Worm (Caenorhabditis elegans) whole organism, L2 larva: Measurements from ENCODE around the gene srsx-18.

Experiments
- F13H6.1 ChIP-seq: sonication (generic microtip); optimal IDR thresholded peaks from 2 replicates; lab custom pipeline; 2016; ENCODE audit warnings: missing genetic modification characterization, missing compliant biosample characterization
- R02D3.7 ChIP-seq: fragments of 150-350 bp; optimal IDR thresholded peaks from 2 replicates; lab custom pipeline; 2014; ENCODE audit warnings: missing biosample characterization, missing genetic modification characterization
- Y55F3AM.14 ChIP-seq: fragments of 200-800 bp; sonication (Bioruptor generic); optimal IDR thresholded peaks from 2 replicates; lab custom pipeline; 2018; ENCODE audit warnings: mild to moderate bottlenecking, missing genetic modification characterization, missing compliant biosample characterization
- ZK546.5 ChIP-seq: sonication (generic microtip); optimal IDR thresholded peaks from 2 replicates; lab custom pipeline; 2017; ENCODE audit warnings: missing biosample characterization, missing genetic modification characterization
- alr-1 ChIP-seq: fragments of 150-350 bp; optimal IDR thresholded peaks from 2 replicates; lab custom pipeline; 2014; ENCODE audit warnings: missing biosample characterization, missing genetic modification characterization
- aly-2 ChIP-seq: fragments of 150-350 bp; optimal IDR thresholded peaks from 2 replicates; lab custom pipeline; 2014; ENCODE audit warnings: missing biosample characterization, missing genetic modification characterization
- ama-1 ChIP-seq: fragments of 150-350 bp; optimal IDR thresholded peaks from 2 replicates; lab custom pipeline; 2018; ENCODE audit warnings: inconsistent platforms
- ceh-16 ChIP-seq: fragments of 150-350 bp; optimal IDR thresholded peaks from 2 replicates; lab custom pipeline; 2014; ENCODE audit warnings: missing biosample characterization, missing genetic modification characterization
- ceh-82 ChIP-seq: fragments of 150-350 bp; optimal IDR thresholded peaks from 2 replicates; lab custom pipeline; 2014; ENCODE audit warnings: missing biosample characterization, missing genetic modification characterization
- crh-2 ChIP-seq: sonication (generic microtip); optimal IDR thresholded peaks from 2 replicates; lab custom pipeline; 2017; ENCODE audit warnings: missing biosample characterization, missing genetic modification characterization
- fos-1 ChIP-seq: fragments of 150-350 bp; optimal IDR thresholded peaks from 2 replicates; lab custom pipeline; 2014; ENCODE audit warnings: missing biosample characterization, missing genetic modification characterization
- gmeb-1 ChIP-seq: fragments of 150-350 bp; optimal IDR thresholded peaks from 2 replicates; lab custom pipeline; 2014; ENCODE audit warnings: missing biosample characterization, missing genetic modification characterization
- lin-11 ChIP-seq: fragments of 150-350 bp; sonication (generic microtip); optimal IDR thresholded peaks from 2 replicates; lab custom pipeline; 2014; ENCODE audit warnings: missing biosample characterization, missing genetic modification characterization, inconsistent platforms, mixed read lengths
- lin-13 ChIP-seq: fragments of 150-350 bp; optimal IDR thresholded peaks from 2 replicates; lab custom pipeline; 2014; ENCODE audit warnings: missing biosample characterization, missing genetic modification reagents, missing genetic modification characterization
- mbf-1 ChIP-seq: sonication (generic microtip); optimal IDR thresholded peaks from 2 replicates; lab custom pipeline; 2017; ENCODE audit warnings: missing biosample characterization, missing genetic modification characterization
- mdl-1 ChIP-seq, 2 experiments: fragments of 150-350 bp in 1 of 2; sonication (generic microtip) in 1 of 2; optimal IDR thresholded peaks; 2 replicates each; lab custom pipeline; 2017; ENCODE audit warnings: missing biosample characterization in 2 of 2, missing genetic modification characterization in 2 of 2
- nhr-10 ChIP-seq: sonication (generic microtip); optimal IDR thresholded peaks from 2 replicates; lab custom pipeline; 2017; ENCODE audit warnings: missing biosample characterization, missing genetic modification characterization
- nhr-129 ChIP-seq: fragments of 150-350 bp; optimal IDR thresholded peaks from 2 replicates; lab custom pipeline; 2014; ENCODE audit warnings: missing biosample characterization, missing genetic modification characterization
- nhr-23 ChIP-seq: fragments of 150-350 bp; optimal IDR thresholded peaks from 2 replicates; lab custom pipeline; 2014; ENCODE audit warnings: missing biosample characterization, missing genetic modification reagents, missing genetic modification characterization
- nhr-25 ChIP-seq: fragments of 150-350 bp; sonication (generic microtip); optimal IDR thresholded peaks from 3 replicates; lab custom pipeline; 2014; ENCODE audit warnings: missing biosample characterization, missing genetic modification characterization
- nhr-6 ChIP-seq: fragments of 150-350 bp; optimal IDR thresholded peaks from 2 replicates; lab custom pipeline; 2014; ENCODE audit warnings: missing biosample characterization, missing genetic modification characterization
- nhr-77 ChIP-seq: fragments of 150-350 bp; optimal IDR thresholded peaks from 2 replicates; lab custom pipeline; 2014; ENCODE audit warnings: missing biosample characterization, missing genetic modification characterization
- peb-1 ChIP-seq: fragments of 150-350 bp; optimal IDR thresholded peaks from 2 replicates; lab custom pipeline; 2014; ENCODE audit warnings: missing biosample characterization, missing genetic modification characterization
- skn-1 ChIP-seq: sonication (generic microtip); optimal IDR thresholded peaks from 2 replicates; lab custom pipeline; 2017; ENCODE audit warnings: missing biosample characterization, missing genetic modification characterization
- sma-3 ChIP-seq: sonication (generic microtip); optimal IDR thresholded peaks from 2 replicates; lab custom pipeline; 2016; ENCODE audit warnings: missing genetic modification reagents, missing genetic modification characterization, missing compliant biosample characterization
- sma-9 ChIP-seq, 2 experiments: fragments of 150-350 bp in 1 of 2; sonication (generic microtip) in 1 of 2; optimal IDR thresholded peaks; 2 replicates each; lab custom pipeline; 2014 to 2016; ENCODE audit warnings: missing genetic modification characterization in 2 of 2, mild to moderate bottlenecking in 1 of 2, missing biosample characterization in 1 of 2, missing compliant biosample characterization in 1 of 2, missing genetic modification reagents in 1 of 2, moderate library complexity in 1 of 2
- unc-55 ChIP-seq: fragments of 150-350 bp; sonication (generic microtip); optimal IDR thresholded peaks from 3 replicates; lab custom pipeline; 2014; ENCODE audit warnings: missing biosample characterization, missing genetic modification reagents, missing genetic modification characterization
- unc-62 ChIP-seq: fragments of 150-350 bp; optimal IDR thresholded peaks from 2 replicates; lab custom pipeline; 2014; ENCODE audit warnings: missing biosample characterization, missing genetic modification reagents, missing genetic modification characterization
- zag-1 ChIP-seq: fragments of 150-350 bp; optimal IDR thresholded peaks from 2 replicates; lab custom pipeline; 2014; ENCODE audit warnings: missing biosample characterization, missing genetic modification characterization
- ztf-1 ChIP-seq: fragments of 200-800 bp; sonication (Bioruptor generic); conservative IDR thresholded peaks from 2 replicates; pipeline ENCODE4 v1.3.6; 2022; ENCODE audit warnings: missing genetic modification characterization, missing compliant biosample characterization
- ztf-11 ChIP-seq: sonication (generic microtip); optimal IDR thresholded peaks from 2 replicates; lab custom pipeline; 2017; ENCODE audit warnings: missing biosample characterization, missing genetic modification characterization

srsx-18 gene

DNA sequence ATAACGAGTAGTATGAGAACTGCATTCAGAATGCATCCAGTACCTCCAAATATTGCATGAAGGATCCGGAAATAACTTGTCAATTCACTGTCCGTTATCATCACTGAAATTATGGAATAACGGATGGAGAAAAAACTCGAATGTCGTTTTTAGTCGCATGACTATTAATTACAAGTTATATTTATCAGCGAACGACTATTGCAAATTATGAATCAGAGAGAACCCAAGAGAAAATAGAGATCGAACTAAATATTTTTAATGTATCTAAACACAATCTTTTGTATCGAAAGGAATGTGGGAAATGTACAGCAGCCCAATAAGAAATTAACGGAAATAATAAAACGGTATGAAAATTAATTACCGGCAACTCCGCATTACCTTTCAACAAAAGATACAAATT, 22.4 kb upstream of the srsx-18 start, which contains the start of gene srd-16:
Gene srd-16 (minus strand): TSS at position 101 of the 400 bp plus-strand sequence.
- no peak for TF ChIP-seq lin-11 (tag; lab: Kevin White, UChicago)
- no peak for TF ChIP-seq unc-55
- no peak for TF ChIP-seq alr-1 (tag; lab: Kevin White, UChicago)
- TF ChIP-seq ztf-11, result no peak
- TF ChIP-seq mdl-1 (tag; optimal IDR thresholded peaks at IDR 0.05; lab: Kevin White, UChicago), result no peak

DNA sequence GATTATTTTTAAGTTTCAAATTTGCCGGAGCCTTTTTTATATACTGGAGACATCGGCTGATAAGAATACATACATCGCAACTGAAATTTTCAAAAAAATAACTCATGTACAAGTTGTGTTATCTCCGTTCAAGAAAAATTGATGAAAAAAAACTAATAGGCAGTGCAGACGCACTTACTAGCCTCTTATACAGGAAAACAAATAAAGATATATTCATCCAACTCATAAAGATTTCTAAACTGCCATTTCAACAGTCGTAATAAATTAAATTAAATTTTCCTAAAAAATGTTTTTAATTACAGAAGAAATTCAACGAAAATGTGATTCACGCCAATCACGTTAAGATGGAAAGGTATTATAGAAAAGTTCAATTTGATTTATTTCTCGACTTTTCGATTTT, 20.5 kb upstream of the srsx-18 start, which contains the start of gene C04E6.5:
Gene C04E6.5 (plus strand): TSS at position 301 of the 400 bp plus-strand sequence.
- TF ChIP-seq sma-9 (GFP tag; optimal IDR thresholded peaks at IDR 0.05; lab: Kevin White, UChicago), result no peak
- no peak for TF ChIP-seq sma-9 (tag; optimal IDR thresholded peaks at IDR 0.05; lab: Kevin White, UChicago)
- TF ChIP-seq crh-2 (tag; lab: Kevin White, UChicago), result no peak
- TF ChIP-seq R02D3.7 (tag; lab: Kevin White, UChicago), result no peak
- no peak for TF ChIP-seq fos-1 (tag; lab: Kevin White, UChicago)
- TF ChIP-seq sma-3 (GFP tag; lab: Kevin White, UChicago), result no peak
- TF ChIP-seq nhr-77 (tag; lab: Kevin White, UChicago), result no peak
- TF ChIP-seq gmeb-1 (tag; lab: Kevin White, UChicago), result no peak
- TF ChIP-seq, all 48 proteins: peak for 0

DNA sequence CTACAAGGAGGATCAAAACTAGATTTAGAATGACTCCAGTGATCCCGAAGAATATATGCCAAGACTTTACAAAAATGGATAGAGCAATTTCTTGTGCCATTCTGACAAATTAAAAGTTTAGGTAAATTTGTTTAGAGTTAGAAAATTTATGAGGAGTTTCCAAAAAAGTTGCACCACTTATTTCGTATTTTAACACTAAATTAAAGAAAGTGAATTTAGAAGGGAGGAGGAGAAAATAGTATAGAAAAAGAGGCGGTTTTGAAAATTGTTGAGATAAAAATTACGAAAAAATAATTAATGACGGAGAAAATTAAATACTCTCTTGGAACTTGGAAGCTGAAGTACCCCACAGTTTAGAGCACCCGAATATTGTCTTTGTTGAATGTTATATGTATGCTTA, 16.1 kb upstream of the srsx-18 start, which contains the start of gene srd-15:
Gene srd-15 (minus strand): TSS at position 101 of the 400 bp plus-strand sequence.
- TF ChIP-seq nhr-129 (tag; lab: Kevin White, UChicago) (no peak), ceh-16 (tag; lab: Kevin White, UChicago) (no peak), ceh-82 (tag; lab: Kevin White, UChicago) (no peak), mbf-1 (tag; lab: Kevin White, UChicago) (no peak), lin-11 (tag; lab: Kevin White, UChicago) (no peak), alr-1 (tag; lab: Kevin White, UChicago) (no peak), peb-1 (tag; lab: Kevin White, UChicago) (no peak), nhr-25 (no peak), ztf-11 (no peak), unc-62 (GFP tag; lab: Kevin White, UChicago) (no peak), F13H6.1 (no peak)
- TF ChIP-seq, all 48 proteins: peak for 0

DNA sequence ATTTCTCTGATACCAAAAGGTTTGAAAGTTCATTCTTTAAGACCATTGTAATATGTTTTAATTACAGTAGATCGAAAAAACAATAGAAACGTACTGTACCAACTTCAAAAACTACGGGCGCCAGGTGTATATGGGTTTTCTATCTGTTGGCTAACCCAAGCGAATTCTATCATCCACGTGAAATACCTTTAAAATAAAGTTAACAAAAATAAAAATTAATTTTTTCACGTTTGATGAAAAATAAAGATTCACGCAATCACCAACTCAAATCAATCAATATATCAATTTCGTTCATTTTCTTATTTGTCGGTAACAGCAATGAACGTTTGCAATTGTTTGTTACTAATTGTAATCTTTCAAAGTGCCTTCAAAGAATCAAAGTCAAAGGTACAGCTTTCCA, 15.2 kb upstream of the srsx-18 start, which contains the start of gene C04E6.4:
Gene C04E6.4 (plus strand): TSS at position 301 of the 400 bp plus-strand sequence.
- TF ChIP-seq lin-13 (no peak), nhr-6 (tag; lab: Kevin White, UChicago) (no peak), nhr-23 (tag; lab: Kevin White, UChicago) (no peak), mbf-1 (tag; lab: Kevin White, UChicago) (no peak)
- TF ChIP-seq, all 48 proteins: peak for 0

DNA sequence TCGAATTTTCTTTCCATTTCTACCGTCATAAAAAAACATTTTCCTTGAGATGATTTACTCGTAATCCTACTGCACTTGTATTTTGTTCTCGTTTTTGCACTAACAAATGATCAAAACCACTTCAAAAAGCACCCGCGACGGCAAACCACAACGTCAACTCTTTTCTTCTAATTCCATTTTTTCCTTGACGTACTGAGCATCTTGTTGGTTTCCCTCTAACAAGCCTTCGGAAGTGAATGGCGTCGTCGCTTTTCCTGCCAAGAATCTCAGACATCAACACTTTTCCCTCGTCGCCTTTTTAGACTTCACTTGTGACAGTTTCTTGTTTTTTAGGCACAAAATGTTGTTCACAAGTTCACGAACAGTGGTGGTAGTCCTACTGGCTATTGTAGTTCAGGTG, 9.9 kb upstream of the srsx-18 start, which contains the start of gene C04E6.13:
Gene C04E6.13 (plus strand): TSS at position 301 of the 400 bp plus-strand sequence.
- no peak for TF ChIP-seq ztf-1 (GFP tag; lab: Robert Waterston, UW)
- no peak for TF ChIP-seq skn-1
- TF ChIP-seq zag-1, result no peak
- no peak for TF ChIP-seq nhr-6 (tag; lab: Kevin White, UChicago)
- no peak for TF ChIP-seq nhr-10 (tag; lab: Kevin White, UChicago)
- TF ChIP-seq peb-1 (tag; lab: Kevin White, UChicago), result no peak
- TF ChIP-seq Y55F3AM.14 (GFP tag; lab: Kevin White, UChicago), result no peak
- TF ChIP-seq alr-1 (tag; lab: Kevin White, UChicago), result no peak
- no peak for TF ChIP-seq ZK546.5 (tag; lab: Kevin White, UChicago)
- TF ChIP-seq ceh-16 (tag; lab: Kevin White, UChicago), result no peak
- TF ChIP-seq F13H6.1, result no peak

DNA sequence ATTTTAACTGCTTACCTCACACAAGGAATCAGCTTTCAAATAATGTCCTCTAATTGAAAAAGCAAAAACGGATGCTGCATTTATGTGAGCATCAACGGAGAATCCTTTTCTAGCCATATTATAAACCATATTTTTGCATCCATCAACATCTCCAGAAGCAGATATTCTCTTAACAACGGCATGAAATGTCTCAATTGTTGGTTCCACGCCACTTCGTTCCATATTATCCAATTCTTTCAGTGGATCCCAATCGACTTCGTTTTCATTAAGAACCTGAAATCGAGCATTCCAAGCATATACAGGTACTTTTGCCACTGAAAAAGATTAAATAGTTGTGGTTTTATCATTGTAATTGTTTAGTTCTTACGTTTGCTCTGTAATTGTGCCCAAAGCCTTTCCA, 5.5 kb upstream of the srsx-18 start:
- no peak for TF ChIP-seq ceh-16 (tag; lab: Kevin White, UChicago)
- TF ChIP-seq ama-1 (lab: Kevin White, UChicago), result no peak
- no peak for TF ChIP-seq ZK546.5 (tag; lab: Kevin White, UChicago)
- no peak for TF ChIP-seq aly-2
